Worm (Caenorhabditis elegans) whole organism, L3 larva: ENCODE data around the gene C08E8.5.

Experiments used
- aly-2 ChIP-seq: fragments of 150-350 bp; optimal IDR thresholded peaks from 2 replicates; lab custom pipeline; 2014; ENCODE audit warnings: missing biosample characterization, missing genetic modification characterization
- ama-1 ChIP-seq: fragments of 150-350 bp; optimal IDR thresholded peaks from 2 replicates; lab custom pipeline; 2018
- ceh-16 ChIP-seq: sonication (generic microtip); optimal IDR thresholded peaks from 2 replicates; lab custom pipeline; 2017; ENCODE audit warnings: missing biosample characterization, missing genetic modification characterization
- ceh-28 ChIP-seq: fragments of 150-350 bp; optimal IDR thresholded peaks from 2 replicates; lab custom pipeline; 2014; ENCODE audit warnings: missing biosample characterization, missing genetic modification reagents, missing genetic modification characterization
- ceh-82 ChIP-seq: fragments of 150-350 bp; optimal IDR thresholded peaks from 2 replicates; lab custom pipeline; 2014; ENCODE audit warnings: missing biosample characterization, missing genetic modification characterization
- ceh-9 ChIP-seq: sonication (generic microtip); optimal IDR thresholded peaks from 2 replicates; lab custom pipeline; 2018; ENCODE audit warnings: missing biosample characterization, missing genetic modification characterization
- daf-12 ChIP-seq: fragments of 150-350 bp; optimal IDR thresholded peaks from 2 replicates; lab custom pipeline; 2014; ENCODE audit warnings: missing biosample characterization, missing genetic modification reagents, missing genetic modification characterization
- egl-27 ChIP-seq: sonication (generic microtip); optimal IDR thresholded peaks from 4 replicates; lab custom pipeline; 2017; ENCODE audit warnings: missing biosample characterization, missing genetic modification reagents, missing genetic modification characterization
- egl-5 ChIP-seq: fragments of 150-350 bp; optimal IDR thresholded peaks from 2 replicates; lab custom pipeline; 2017; ENCODE audit warnings: missing biosample characterization, missing genetic modification reagents, missing genetic modification characterization, inconsistent platforms
- elt-1 ChIP-seq: fragments of 150-350 bp; optimal IDR thresholded peaks from 2 replicates; lab custom pipeline; 2014; ENCODE audit warnings: missing biosample characterization, missing genetic modification characterization
- elt-2 ChIP-seq: sonication (generic microtip); optimal IDR thresholded peaks from 2 replicates; lab custom pipeline; 2016; ENCODE audit warnings: missing genetic modification reagents, mild to moderate bottlenecking, missing genetic modification characterization, missing compliant biosample characterization
- eor-1 ChIP-seq, 2 experiments: fragments of 150-350 bp; optimal IDR thresholded peaks; 2 replicates each; lab custom pipeline; 2014 to 2018; ENCODE audit warnings: missing biosample characterization in 2 of 2, missing genetic modification characterization in 2 of 2
- fkh-2 ChIP-seq: fragments of 150-350 bp; optimal IDR thresholded peaks from 2 replicates; lab custom pipeline; 2014; ENCODE audit warnings: missing biosample characterization, missing genetic modification reagents, missing genetic modification characterization
- fos-1 ChIP-seq: fragments of 150-350 bp; optimal IDR thresholded peaks from 2 replicates; lab custom pipeline; 2014; ENCODE audit warnings: missing biosample characterization, missing genetic modification characterization
- hmg-11 ChIP-seq: sonication (generic microtip); optimal IDR thresholded peaks from 2 replicates; lab custom pipeline; 2016; ENCODE audit warnings: missing genetic modification characterization, missing compliant biosample characterization
- jun-1 ChIP-seq: fragments of 150-350 bp; optimal IDR thresholded peaks from 2 replicates; lab custom pipeline; 2014; ENCODE audit warnings: missing biosample characterization, missing genetic modification reagents, missing genetic modification characterization
- lin-15B ChIP-seq: fragments of 150-350 bp; optimal IDR thresholded peaks from 2 replicates; lab custom pipeline; 2014; ENCODE audit warnings: missing biosample characterization, missing genetic modification characterization
- lin-39 ChIP-seq: fragments of 150-350 bp; optimal IDR thresholded peaks from 2 replicates; lab custom pipeline; 2018; ENCODE audit warnings: missing biosample characterization, missing genetic modification reagents, missing genetic modification characterization
- mml-1 ChIP-seq: fragments of 150-350 bp; sonication (generic microtip); optimal IDR thresholded peaks from 3 replicates; lab custom pipeline; 2014; ENCODE audit warnings: missing biosample characterization, missing genetic modification characterization
- nfya-1 ChIP-seq: sonication (generic microtip); optimal IDR thresholded peaks from 2 replicates; lab custom pipeline; 2017; ENCODE audit warnings: missing genetic modification characterization, mild to moderate bottlenecking, missing compliant biosample characterization, antibody characterized with exemption, moderate library complexity; ENCODE audit not compliant: insufficient read depth
- nhr-12 ChIP-seq: fragments of 150-350 bp; optimal IDR thresholded peaks from 2 replicates; lab custom pipeline; 2014; ENCODE audit warnings: missing biosample characterization, missing genetic modification characterization
- nhr-237 ChIP-seq: fragments of 150-350 bp; optimal IDR thresholded peaks from 2 replicates; lab custom pipeline; 2014; ENCODE audit warnings: missing biosample characterization, missing genetic modification characterization
- nhr-25 ChIP-seq: sonication (generic microtip); optimal IDR thresholded peaks from 2 replicates; lab custom pipeline; 2017; ENCODE audit warnings: missing biosample characterization, missing genetic modification characterization
- nhr-43 ChIP-seq: sonication (generic microtip); optimal IDR thresholded peaks from 2 replicates; lab custom pipeline; 2016; ENCODE audit warnings: mild to moderate bottlenecking, missing genetic modification characterization, missing compliant biosample characterization; ENCODE audit not compliant: poor library complexity, severe bottlenecking
- nhr-67 ChIP-seq: fragments of 150-350 bp; optimal IDR thresholded peaks from 2 replicates; lab custom pipeline; 2014; ENCODE audit warnings: missing biosample characterization, missing genetic modification characterization
- nhr-76 ChIP-seq: fragments of 150-350 bp; sonication (generic microtip); optimal IDR thresholded peaks from 5 replicates; lab custom pipeline; 2014; ENCODE audit warnings: missing biosample characterization, missing genetic modification characterization
- nhr-77 ChIP-seq: fragments of 150-350 bp; optimal IDR thresholded peaks from 2 replicates; lab custom pipeline; 2014; ENCODE audit warnings: missing biosample characterization, missing genetic modification characterization
- pha-4 ChIP-seq: fragments of 150-350 bp; optimal IDR thresholded peaks from 2 replicates; lab custom pipeline; 2014; ENCODE audit warnings: missing biosample characterization, missing genetic modification reagents, missing genetic modification characterization
- pqm-1 ChIP-seq: fragments of 150-350 bp; optimal IDR thresholded peaks from 2 replicates; lab custom pipeline; 2017; ENCODE audit warnings: missing biosample characterization, missing genetic modification characterization, inconsistent platforms
- sea-2 ChIP-seq: fragments of 150-350 bp; sonication (generic microtip); optimal IDR thresholded peaks from 4 replicates; lab custom pipeline; 2014; ENCODE audit warnings: missing biosample characterization, missing genetic modification reagents, missing genetic modification characterization
- snpc-4 ChIP-seq: fragments of 150-350 bp; optimal IDR thresholded peaks from 2 replicates; lab custom pipeline; 2014; ENCODE audit warnings: missing biosample characterization, missing genetic modification characterization
- tbx-2 ChIP-seq: sonication (generic microtip); optimal IDR thresholded peaks from 2 replicates; lab custom pipeline; 2016; ENCODE audit warnings: mild to moderate bottlenecking, missing genetic modification characterization, missing compliant biosample characterization
- unc-39 ChIP-seq: sonication (generic microtip); optimal IDR thresholded peaks from 4 replicates; lab custom pipeline; 2017; ENCODE audit warnings: missing biosample characterization, missing genetic modification characterization
- ztf-11 ChIP-seq: fragments of 150-350 bp; optimal IDR thresholded peaks from 2 replicates; lab custom pipeline; 2014; ENCODE audit warnings: missing biosample characterization, missing genetic modification characterization

C08E8.5 gene

ce11 chrV:18382590-18382989 lies 22.8 kb upstream of the C08E8.5 start, which contains the start of gene nhr-288:
Gene nhr-288, minus strand, starts transcription at chrV:18382690.
- TF ChIP-seq fkh-2 (tag; lab: Kevin White, UChicago) (no peak), egl-27 (no peak), nhr-12 (tag; lab: Kevin White, UChicago) (no peak), fos-1 (no peak), tbx-2 (tag; lab: Kevin White, UChicago) (no peak)

- TF ChIP-seq hmg-11 (tag; lab: Kevin White, UChicago) (no peak), ceh-82 (tag; lab: Kevin White, UChicago) (no peak), lin-15B (tag; lab: Kevin White, UChicago) (no peak), pha-4 (no peak), nhr-77 (tag; lab: Kevin White, UChicago) (no peak), sea-2 (no peak), tbx-2 (tag; lab: Kevin White, UChicago) (no peak)
Observed at ce11 chrV:18378819-18379218, 19.0 kb upstream of the C08E8.5 start, which contains the start of gene Y51A2B.8. Gene Y51A2B.8, plus strand, starts transcription at chrV:18379119.

- TF ChIP-seq elt-1 (tag; lab: Kevin White, UChicago) (no peak), ceh-28 (tag; lab: Kevin White, UChicago) (peak; percentile 84)
Observed at ce11 chrV:18375551-18375950, 15.8 kb upstream of the C08E8.5 start.

- no peak for TF ChIP-seq nhr-67 (tag; lab: Kevin White, UChicago)
- no peak for TF ChIP-seq egl-5 (tag; lab: Kevin White, UChicago)
- TF ChIP-seq lin-15B (tag; lab: Kevin White, UChicago): no peak
- TF ChIP-seq, all 47 proteins: peak for 0
Observed at ce11 chrV:18374194-18374593, 14.4 kb upstream of the C08E8.5 start, which contains the start of gene Y51A2B.2. Gene Y51A2B.2, plus strand, starts transcription at chrV:18374494.

ce11 chrV:18371579-18371978 lies 11.8 kb upstream of the C08E8.5 start, which contains the start of gene C08E8.4:
Gene C08E8.4, plus strand, starts transcription at chrV:18371846.
- TF ChIP-seq jun-1 (tag; lab: Kevin White, UChicago): peak; percentile 28
- no peak for TF ChIP-seq snpc-4 (tag; lab: Kevin White, UChicago)
- no peak for TF ChIP-seq daf-12
- TF ChIP-seq unc-39: no peak
- no peak for TF ChIP-seq ztf-11 (tag; lab: Kevin White, UChicago)
- TF ChIP-seq hmg-11 (tag; lab: Kevin White, UChicago): no peak
- no peak for TF ChIP-seq nhr-25
- TF ChIP-seq aly-2: no peak
- TF ChIP-seq nhr-76 (tag; lab: Kevin White, UChicago): no peak
- no peak for TF ChIP-seq ceh-28 (tag; lab: Kevin White, UChicago)
- no peak for TF ChIP-seq nhr-237 (tag; lab: Kevin White, UChicago)
- no peak for TF ChIP-seq mml-1 (tag; lab: Kevin White, UChicago)
- TF ChIP-seq lin-39 (tag; lab: Kevin White, UChicago): no peak
- TF ChIP-seq nhr-12 (tag; lab: Kevin White, UChicago): no peak
- no peak for TF ChIP-seq fkh-2 (tag; lab: Kevin White, UChicago)
- TF ChIP-seq pha-4: peak; percentile 75
- no peak for TF ChIP-seq egl-5 (tag; lab: Kevin White, UChicago)
- peak; percentile 67 for TF ChIP-seq elt-2
- peak; percentile 80 for TF ChIP-seq pqm-1
- no peak for TF ChIP-seq ceh-16 (tag; lab: Kevin White, UChicago)
- TF ChIP-seq ama-1: no peak
- no peak for TF ChIP-seq eor-1 (tag; optimal IDR thresholded peaks at IDR 0.05; lab: Kevin White, UChicago)
- no peak for TF ChIP-seq nfya-1
- no peak for TF ChIP-seq sea-2
- no peak for TF ChIP-seq ceh-9 (tag; lab: Kevin White, UChicago)

- TF ChIP-seq nhr-12 (tag; lab: Kevin White, UChicago) (no peak), nhr-25 (no peak), egl-27 (no peak), pqm-1 (no peak), aly-2 (no peak), nhr-43 (tag; lab: Kevin White, UChicago) (no peak)
Observed at ce11 chrV:18371028-18371427, 11.2 kb upstream of the C08E8.5 start.
